Worm (Caenorhabditis elegans) whole organism, L3 larva: ENCODE results near the gene nhr-168.

Experiments used
- aly-2 ChIP-seq: fragments of 150-350 bp; optimal IDR thresholded peaks from 2 replicates; lab custom pipeline; 2014; ENCODE audit warnings: missing biosample characterization, missing genetic modification characterization
- ceh-28 ChIP-seq: fragments of 150-350 bp; optimal IDR thresholded peaks from 2 replicates; lab custom pipeline; 2014; ENCODE audit warnings: missing biosample characterization, missing genetic modification reagents, missing genetic modification characterization
- egl-27 ChIP-seq: sonication (generic microtip); optimal IDR thresholded peaks from 4 replicates; lab custom pipeline; 2017; ENCODE audit warnings: missing biosample characterization, missing genetic modification reagents, missing genetic modification characterization
- fkh-10 ChIP-seq: sonication (generic microtip); optimal IDR thresholded peaks from 2 replicates; lab custom pipeline; 2017; ENCODE audit warnings: missing biosample characterization, missing genetic modification reagents, missing genetic modification characterization
- fkh-2 ChIP-seq: fragments of 150-350 bp; optimal IDR thresholded peaks from 2 replicates; lab custom pipeline; 2014; ENCODE audit warnings: missing biosample characterization, missing genetic modification reagents, missing genetic modification characterization
- fos-1 ChIP-seq: fragments of 150-350 bp; optimal IDR thresholded peaks from 2 replicates; lab custom pipeline; 2014; ENCODE audit warnings: missing biosample characterization, missing genetic modification characterization
- mdl-1 ChIP-seq: fragments of 150-350 bp; optimal IDR thresholded peaks from 2 replicates; lab custom pipeline; 2014; ENCODE audit warnings: missing biosample characterization, missing genetic modification characterization
- nhr-11 ChIP-seq: fragments of 150-350 bp; optimal IDR thresholded peaks from 2 replicates; lab custom pipeline; 2014; ENCODE audit warnings: missing biosample characterization, missing genetic modification characterization
- skn-1 ChIP-seq: fragments of 150-350 bp; optimal IDR thresholded peaks from 2 replicates; lab custom pipeline; 2014; ENCODE audit warnings: missing biosample characterization, missing genetic modification characterization
- tbx-2 ChIP-seq: sonication (generic microtip); optimal IDR thresholded peaks from 2 replicates; lab custom pipeline; 2016; ENCODE audit warnings: mild to moderate bottlenecking, missing genetic modification characterization, missing compliant biosample characterization
- unc-39 ChIP-seq: sonication (generic microtip); optimal IDR thresholded peaks from 4 replicates; lab custom pipeline; 2017; ENCODE audit warnings: missing biosample characterization, missing genetic modification characterization
- unc-62 ChIP-seq: fragments of 150-350 bp; sonication (generic microtip); optimal IDR thresholded peaks from 4 replicates; lab custom pipeline; 2014; ENCODE audit warnings: missing biosample characterization, missing genetic modification reagents, missing genetic modification characterization

DNA sequence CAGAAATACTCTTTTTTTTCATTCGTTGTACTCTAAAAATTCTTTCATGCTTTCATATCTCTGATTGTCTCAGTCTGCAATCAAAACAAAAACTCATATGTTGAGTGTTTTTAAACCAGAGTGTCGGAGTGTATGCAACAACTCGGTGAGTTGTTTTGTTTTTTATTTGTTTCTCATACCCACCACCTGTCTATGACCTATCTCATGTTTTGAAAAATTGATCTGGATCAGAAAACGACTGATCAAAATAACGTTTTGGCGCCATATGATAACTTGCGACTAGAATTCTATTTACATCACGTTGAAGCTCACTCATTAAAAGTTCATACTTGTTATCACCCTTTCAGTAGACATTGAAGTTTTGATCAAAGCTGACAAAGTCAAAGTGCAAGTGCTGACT is 35.0 kb downstream of the nhr-168 start:
- TF ChIP-seq ceh-28 (tag; lab: Kevin White, UChicago) (no peak), skn-1 (tag; lab: Kevin White, UChicago) (no peak), mdl-1 (tag; lab: Kevin White, UChicago) (no peak), aly-2 (tag; lab: Kevin White, UChicago) (no peak), nhr-11 (tag; lab: Kevin White, UChicago) (no peak), unc-39 (tag; lab: Kevin White, UChicago) (no peak), fkh-2 (tag; lab: Kevin White, UChicago) (no peak), unc-62 (GFP tag; lab: Kevin White, UChicago) (no peak), fos-1 (tag; lab: Kevin White, UChicago) (no peak), egl-27 (tag; lab: Kevin White, UChicago) (no peak), tbx-2 (no peak), fkh-10 (GFP tag; lab: Kevin White, UChicago) (no peak)
